Worm (Caenorhabditis elegans) whole organism, late embryonic: ENCODE measurements around the gene ndub-3.

Experiments
- K02D7.2 ChIP-seq: sonication (generic microtip); optimal IDR thresholded peaks from 2 replicates; lab custom pipeline; 2017; ENCODE audit warnings: mild to moderate bottlenecking, missing genetic modification characterization, missing compliant biosample characterization
- T23F11.4 ChIP-seq: fragments of 200-800 bp; sonication (Bioruptor generic); optimal IDR thresholded peaks from 2 replicates; lab custom pipeline; 2018; ENCODE audit warnings: mild to moderate bottlenecking, missing genetic modification characterization, missing compliant biosample characterization
- Y22D7AL.16 ChIP-seq: sonication (generic microtip); optimal IDR thresholded peaks from 2 replicates; lab custom pipeline; 2016; ENCODE audit warnings: missing genetic modification characterization, missing compliant biosample characterization
- ama-1 ChIP-seq: fragments of 150-350 bp; optimal IDR thresholded peaks from 2 replicates; lab custom pipeline; 2014
- ceh-14 ChIP-seq: sonication (generic microtip); optimal IDR thresholded peaks from 2 replicates; lab custom pipeline; 2016; ENCODE audit warnings: missing genotype, missing genetic modification characterization, missing compliant biosample characterization
- ceh-18 ChIP-seq: sonication (generic microtip); optimal IDR thresholded peaks from 2 replicates; lab custom pipeline; 2016; ENCODE audit warnings: missing genetic modification characterization, missing compliant biosample characterization
- ceh-19 ChIP-seq: fragments of 200-800 bp; sonication (Bioruptor generic); optimal IDR thresholded peaks from 2 replicates; lab custom pipeline; 2018; ENCODE audit warnings: mild to moderate bottlenecking, missing genetic modification characterization, missing compliant biosample characterization
- ceh-2 ChIP-seq: sonication (generic microtip); optimal IDR thresholded peaks from 2 replicates; lab custom pipeline; 2016; ENCODE audit warnings: missing genotype, missing genetic modification characterization, missing compliant biosample characterization
- ceh-31 ChIP-seq: sonication (generic microtip); optimal IDR thresholded peaks from 2 replicates; lab custom pipeline; 2016; ENCODE audit warnings: missing genetic modification characterization, missing compliant biosample characterization
- ceh-45 ChIP-seq: fragments of 200-800 bp; sonication (Bioruptor generic); IDR thresholded peaks from 2 replicates; pipeline ENCODE4 v1.3.6; 2022; ENCODE audit warnings: missing genetic modification reagents, missing genetic modification characterization, missing compliant biosample characterization
- ceh-48 ChIP-seq: sonication (generic microtip); optimal IDR thresholded peaks from 2 replicates; lab custom pipeline; 2016; ENCODE audit warnings: missing genetic modification characterization, inconsistent platforms, missing compliant biosample characterization
- ceh-9 ChIP-seq: sonication (generic microtip); optimal IDR thresholded peaks from 2 replicates; lab custom pipeline; 2016; ENCODE audit warnings: mild to moderate bottlenecking, missing genetic modification characterization, inconsistent platforms, missing compliant biosample characterization
- che-1 ChIP-seq: sonication (generic microtip); optimal IDR thresholded peaks from 2 replicates; lab custom pipeline; 2016; ENCODE audit warnings: mild to moderate bottlenecking, missing genetic modification characterization, missing compliant biosample characterization
- fax-1 ChIP-seq: sonication (generic microtip); optimal IDR thresholded peaks from 2 replicates; lab custom pipeline; 2016; ENCODE audit warnings: missing genotype, missing genetic modification characterization, missing compliant biosample characterization
- fkh-6 ChIP-seq: sonication (generic microtip); optimal IDR thresholded peaks from 2 replicates; lab custom pipeline; 2016; ENCODE audit warnings: missing genetic modification characterization, missing compliant biosample characterization
- gmeb-2 ChIP-seq: sonication (generic microtip); optimal IDR thresholded peaks from 2 replicates; lab custom pipeline; 2016; ENCODE audit warnings: missing genetic modification characterization, inconsistent platforms, missing compliant biosample characterization
- hlh-30 ChIP-seq: sonication (generic microtip); optimal IDR thresholded peaks from 2 replicates; lab custom pipeline; 2017; ENCODE audit warnings: antibody characterized with exemption, missing genetic modification characterization, missing compliant biosample characterization; ENCODE audit not compliant: insufficient read depth
- hlh-6 ChIP-seq: sonication (generic microtip); optimal IDR thresholded peaks from 2 replicates; lab custom pipeline; 2016; ENCODE audit warnings: missing genotype, missing genetic modification characterization, missing compliant biosample characterization
- lin-11 ChIP-seq: fragments of 200-800 bp; sonication (Bioruptor generic); optimal IDR thresholded peaks from 2 replicates; lab custom pipeline; 2018; ENCODE audit warnings: mild to moderate bottlenecking, missing genetic modification characterization, missing compliant biosample characterization
- mec-3 ChIP-seq: sonication (generic microtip); optimal IDR thresholded peaks from 2 replicates; lab custom pipeline; 2016; ENCODE audit warnings: borderline replicate concordance, missing genetic modification characterization, missing compliant biosample characterization
- nfya-1 ChIP-seq: sonication (generic microtip); optimal IDR thresholded peaks from 2 replicates; lab custom pipeline; 2017; ENCODE audit warnings: missing genetic modification characterization, mild to moderate bottlenecking, missing compliant biosample characterization, antibody characterized with exemption, moderate library complexity
- nhr-11 ChIP-seq: fragments of 150-350 bp; optimal IDR thresholded peaks from 2 replicates; lab custom pipeline; 2014; ENCODE audit warnings: missing biosample characterization, missing genetic modification characterization
- nhr-232 ChIP-seq: sonication (generic microtip); optimal IDR thresholded peaks from 2 replicates; lab custom pipeline; 2016; ENCODE audit warnings: missing genetic modification characterization, missing compliant biosample characterization
- pag-3 ChIP-seq: sonication (generic microtip); optimal IDR thresholded peaks from 2 replicates; lab custom pipeline; 2016; ENCODE audit warnings: missing compliant biosample characterization, missing genetic modification characterization, borderline replicate concordance
- pax-1 ChIP-seq: fragments of 150-350 bp; optimal IDR thresholded peaks from 2 replicates; lab custom pipeline; 2014; ENCODE audit warnings: missing biosample characterization, missing genetic modification characterization
- pha-2 ChIP-seq: sonication (generic microtip); optimal IDR thresholded peaks from 2 replicates; lab custom pipeline; 2017; ENCODE audit warnings: mild to moderate bottlenecking, missing genetic modification characterization, missing compliant biosample characterization
- pha-4 ChIP-seq: fragments of 150-350 bp; optimal IDR thresholded peaks from 2 replicates; lab custom pipeline; 2018; ENCODE audit warnings: missing biosample characterization, missing genetic modification reagents, missing genetic modification characterization
- sdc-2 ChIP-seq: sonication (generic microtip); optimal IDR thresholded peaks from 2 replicates; lab custom pipeline; 2016; ENCODE audit warnings: missing genotype, missing genetic modification characterization, missing compliant biosample characterization
- sox-4 ChIP-seq: sonication (generic microtip); optimal IDR thresholded peaks from 2 replicates; lab custom pipeline; 2017; ENCODE audit warnings: mild to moderate bottlenecking, missing genetic modification characterization, inconsistent platforms, missing compliant biosample characterization
- syd-9 ChIP-seq: sonication (generic microtip); optimal IDR thresholded peaks from 2 replicates; lab custom pipeline; 2016; ENCODE audit warnings: mild to moderate bottlenecking, missing genetic modification characterization, moderate library complexity, missing compliant biosample characterization
- ttx-3 ChIP-seq: sonication (generic microtip); optimal IDR thresholded peaks from 2 replicates; lab custom pipeline; 2016; ENCODE audit warnings: missing genetic modification reagents, missing genetic modification characterization, missing compliant biosample characterization
- unc-42 ChIP-seq: sonication (generic microtip); optimal IDR thresholded peaks from 2 replicates; lab custom pipeline; 2016; ENCODE audit warnings: missing genotype, missing genetic modification characterization, missing compliant biosample characterization
- unc-55 ChIP-seq: sonication (generic microtip); optimal IDR thresholded peaks from 2 replicates; lab custom pipeline; 2017; ENCODE audit warnings: missing biosample characterization, missing genetic modification reagents, missing genetic modification characterization
- unc-86 ChIP-seq: sonication (generic microtip); optimal IDR thresholded peaks from 2 replicates; lab custom pipeline; 2016; ENCODE audit warnings: missing genetic modification characterization, missing compliant biosample characterization
- zip-5 ChIP-seq: sonication (generic microtip); optimal IDR thresholded peaks from 2 replicates; lab custom pipeline; 2016; ENCODE audit warnings: missing genetic modification characterization, missing compliant biosample characterization

ndub-3 gene

DNA sequence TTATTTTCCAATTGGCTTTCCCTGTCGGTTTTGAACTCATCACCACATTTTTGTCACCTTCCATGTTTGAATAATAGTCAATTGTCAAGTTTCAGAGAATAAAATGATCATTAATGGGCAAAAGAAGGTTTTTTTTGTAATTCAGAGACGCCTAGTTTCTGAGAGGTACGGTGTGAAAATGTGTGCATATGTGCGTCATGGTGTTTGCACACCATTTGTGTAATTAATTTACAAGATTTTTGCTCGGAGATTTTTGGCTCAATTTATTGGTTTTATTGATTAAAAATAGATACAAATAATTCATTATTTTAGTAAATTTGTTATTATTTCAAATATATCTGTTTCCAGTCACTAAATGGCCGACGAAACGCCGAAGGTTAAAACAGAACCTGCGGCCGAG, 32.8 kb upstream of the ndub-3 start, which contains the start of the genes F44G4.3 and tdp-1:
Gene F44G4.3, minus strand, starts transcription at position 184 of the 400 bp plus-strand sequence.
Gene tdp-1, plus strand, starts transcription at position 347 of the 400 bp plus-strand sequence.
- TF ChIP-seq gmeb-2 (tag; lab: Kevin White, UChicago): no peak
- TF ChIP-seq ttx-3 (tag; lab: Kevin White, UChicago): no peak
- peak; percentile 21 for TF ChIP-seq ceh-48 (tag; lab: Kevin White, UChicago)
- TF ChIP-seq ceh-14 (tag; lab: Kevin White, UChicago): peak; percentile 52
- TF ChIP-seq nfya-1: peak; percentile 30
- TF ChIP-seq unc-42 (tag; lab: Kevin White, UChicago): peak; percentile 91
- TF ChIP-seq, all 69 proteins: peak for 4

DNA sequence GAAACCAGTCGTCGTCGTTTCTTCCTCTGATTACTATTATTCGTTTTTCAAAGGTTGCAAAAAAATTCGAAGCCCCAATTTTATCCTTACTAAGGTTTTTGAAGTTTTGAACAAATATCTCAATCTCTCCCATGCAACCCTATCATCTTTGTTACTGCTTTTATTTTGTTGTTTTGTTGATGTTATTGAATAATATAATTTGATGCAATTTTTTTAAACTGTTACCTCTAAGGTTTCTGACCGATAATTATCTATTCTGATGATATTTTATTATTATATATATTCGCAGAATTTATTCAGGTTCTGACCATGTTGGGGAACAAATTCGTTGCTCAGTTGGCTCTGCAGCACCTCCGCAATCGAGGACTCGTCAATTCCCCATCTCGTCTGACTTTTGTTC, 31.4 kb upstream of the ndub-3 start, which contains the start of gene ndub-2:
Gene ndub-2, plus strand, starts transcription at position 301 of the 400 bp plus-strand sequence.
- TF ChIP-seq syd-9 (tag; lab: Kevin White, UChicago) (no peak), sox-4 (tag; lab: Kevin White, UChicago) (no peak), pag-3 (tag; lab: Kevin White, UChicago) (no peak), K02D7.2 (tag; lab: Kevin White, UChicago) (no peak), nhr-11 (tag; lab: Kevin White, UChicago) (no peak), hlh-30 (tag; lab: Kevin White, UChicago) (no peak), hlh-6 (tag; lab: Kevin White, UChicago) (no peak), ama-1 (lab: Kevin White, UChicago) (no peak), unc-55 (GFP tag; lab: Kevin White, UChicago) (no peak), nhr-232 (no peak), ceh-31 (tag; lab: Kevin White, UChicago) (no peak), ceh-9 (no peak)

ce11 chrII:8994336-8994735, 29.6 kb upstream of the ndub-3 start, which contains the start of gene F44G4.1:
Gene F44G4.1 (plus strand): TSS chrII:8994636.
- no peak for TF ChIP-seq lin-11 (tag; lab: Kevin White, UChicago)
- TF ChIP-seq ceh-45: no peak

DNA sequence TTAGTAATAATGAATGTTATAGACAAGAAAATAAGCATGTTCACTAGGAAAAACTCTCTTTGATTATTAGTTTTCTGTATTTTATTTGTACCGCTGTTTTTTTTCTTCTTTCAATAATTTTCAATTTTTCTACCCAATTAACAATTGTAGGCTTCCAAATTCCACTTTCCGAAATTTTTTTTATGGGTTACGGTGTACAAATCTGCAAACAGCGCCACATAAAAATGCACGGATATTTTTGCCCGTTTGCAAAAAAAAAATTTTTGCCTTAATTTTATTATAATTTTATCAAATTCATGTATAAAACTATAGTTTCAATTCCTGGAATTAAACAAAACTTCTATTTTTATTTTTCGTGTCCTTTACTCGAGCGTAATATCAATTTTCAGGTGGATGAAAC, 28.1 kb upstream of the ndub-3 start, which contains the start of gene ooc-5:
Gene ooc-5, plus strand, starts transcription at position 381 of the 400 bp plus-strand sequence.
- TF ChIP-seq mec-3 (tag; lab: Kevin White, UChicago) (no peak), zip-5 (tag; lab: Kevin White, UChicago) (no peak), nhr-232 (no peak), ceh-9 (no peak), che-1 (tag; lab: Kevin White, UChicago) (no peak), fkh-6 (tag; lab: Kevin White, UChicago) (no peak), T23F11.4 (no peak), ttx-3 (tag; lab: Kevin White, UChicago) (no peak), ceh-19 (GFP tag; lab: Kevin White, UChicago) (no peak), ceh-18 (tag; lab: Kevin White, UChicago) (no peak)

DNA sequence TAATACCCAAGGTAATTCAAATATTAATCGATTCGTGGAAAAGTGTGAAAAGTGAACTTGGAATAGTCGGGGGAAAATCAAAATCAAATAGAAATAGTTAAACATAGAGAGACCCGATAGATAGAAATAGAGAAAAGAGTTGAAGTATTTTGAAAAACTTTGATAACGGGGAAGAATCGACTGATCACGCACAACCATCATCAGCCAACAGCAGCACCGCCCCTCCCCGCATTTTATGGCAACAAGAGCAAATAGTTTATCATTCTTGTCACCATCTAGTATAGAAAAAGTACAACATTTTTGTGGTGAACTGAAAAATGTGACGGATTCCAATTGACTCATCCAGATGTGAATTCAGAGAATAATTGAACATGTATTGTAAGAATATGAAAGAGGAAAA, 26.9 kb upstream of the ndub-3 start:
- no peak for TF ChIP-seq pax-1 (tag; lab: Kevin White, UChicago)
- no peak for TF ChIP-seq Y22D7AL.16 (tag; lab: Kevin White, UChicago)
- TF ChIP-seq ceh-2 (tag; lab: Kevin White, UChicago): no peak
- TF ChIP-seq ama-1 (lab: Kevin White, UChicago): no peak

- TF ChIP-seq sdc-2 (tag; lab: Kevin White, UChicago) (no peak), pha-2 (tag; lab: Kevin White, UChicago) (no peak), fax-1 (no peak), pag-3 (tag; lab: Kevin White, UChicago) (no peak), unc-86 (tag; lab: Kevin White, UChicago) (no peak), nhr-232 (no peak), syd-9 (tag; lab: Kevin White, UChicago) (no peak), pax-1 (tag; lab: Kevin White, UChicago) (no peak), ceh-18 (tag; lab: Kevin White, UChicago) (no peak), ceh-14 (tag; lab: Kevin White, UChicago) (no peak), Y22D7AL.16 (tag; lab: Kevin White, UChicago) (no peak), pha-4 (tag; lab: Kevin White, UChicago) (no peak)
Observed at ce11 chrII:8990267-8990666, 25.6 kb upstream of the ndub-3 start.
